Worm (Caenorhabditis elegans) whole organism, L3 larva: Measurements from ENCODE around the gene F56D1.1.
A peak's percentile ranks its signal among the peaks of the same experiment; 100 is the strongest.

Experiments
- R02D3.7 ChIP-seq: fragments of 150-350 bp; optimal IDR thresholded peaks from 2 replicates; lab custom pipeline; 2014; ENCODE audit warnings: missing biosample characterization, missing genetic modification characterization
- ZK546.5 ChIP-seq: sonication (generic microtip); optimal IDR thresholded peaks from 2 replicates; lab custom pipeline; 2017; ENCODE audit warnings: missing biosample characterization, missing genetic modification characterization
- aly-2 ChIP-seq: fragments of 150-350 bp; optimal IDR thresholded peaks from 2 replicates; lab custom pipeline; 2014; ENCODE audit warnings: missing biosample characterization, missing genetic modification characterization
- ceh-16 ChIP-seq: sonication (generic microtip); optimal IDR thresholded peaks from 2 replicates; lab custom pipeline; 2017; ENCODE audit warnings: missing biosample characterization, missing genetic modification characterization
- ceh-28 ChIP-seq: fragments of 150-350 bp; optimal IDR thresholded peaks from 2 replicates; lab custom pipeline; 2014; ENCODE audit warnings: missing biosample characterization, missing genetic modification reagents, missing genetic modification characterization
- ceh-82 ChIP-seq: fragments of 150-350 bp; optimal IDR thresholded peaks from 2 replicates; lab custom pipeline; 2014; ENCODE audit warnings: missing biosample characterization, missing genetic modification characterization
- ceh-9 ChIP-seq: sonication (generic microtip); optimal IDR thresholded peaks from 2 replicates; lab custom pipeline; 2018; ENCODE audit warnings: missing biosample characterization, missing genetic modification characterization
- egl-27 ChIP-seq: sonication (generic microtip); optimal IDR thresholded peaks from 4 replicates; lab custom pipeline; 2017; ENCODE audit warnings: missing biosample characterization, missing genetic modification reagents, missing genetic modification characterization
- egl-5 ChIP-seq: fragments of 150-350 bp; optimal IDR thresholded peaks from 2 replicates; lab custom pipeline; 2017; ENCODE audit warnings: missing biosample characterization, missing genetic modification reagents, missing genetic modification characterization, inconsistent platforms
- elt-1 ChIP-seq: fragments of 150-350 bp; optimal IDR thresholded peaks from 2 replicates; lab custom pipeline; 2014; ENCODE audit warnings: missing biosample characterization, missing genetic modification characterization
- elt-3 ChIP-seq, 3 experiments: fragments of 150-350 bp in 1 of 3; sonication (generic microtip) in 2 of 3; optimal IDR thresholded peaks; 2 replicates in 2 of 3; 4 replicates in 1 of 3; lab custom pipeline; 2014 to 2017; ENCODE audit warnings: missing biosample characterization in 3 of 3, missing genetic modification characterization in 3 of 3
- fkh-2 ChIP-seq: fragments of 150-350 bp; optimal IDR thresholded peaks from 2 replicates; lab custom pipeline; 2014; ENCODE audit warnings: missing biosample characterization, missing genetic modification reagents, missing genetic modification characterization
- fos-1 ChIP-seq: fragments of 150-350 bp; optimal IDR thresholded peaks from 2 replicates; lab custom pipeline; 2014; ENCODE audit warnings: missing biosample characterization, missing genetic modification characterization
- jun-1 ChIP-seq: fragments of 150-350 bp; optimal IDR thresholded peaks from 2 replicates; lab custom pipeline; 2014; ENCODE audit warnings: missing biosample characterization, missing genetic modification reagents, missing genetic modification characterization
- lin-15B ChIP-seq: fragments of 150-350 bp; optimal IDR thresholded peaks from 2 replicates; lab custom pipeline; 2014; ENCODE audit warnings: missing biosample characterization, missing genetic modification characterization
- lin-39 ChIP-seq: fragments of 150-350 bp; optimal IDR thresholded peaks from 2 replicates; lab custom pipeline; 2018; ENCODE audit warnings: missing biosample characterization, missing genetic modification reagents, missing genetic modification characterization
- lsy-12 ChIP-seq: sonication (generic microtip); optimal IDR thresholded peaks from 2 replicates; lab custom pipeline; 2016; ENCODE audit warnings: mild to moderate bottlenecking, missing genetic modification characterization, missing compliant biosample characterization
- nfya-1 ChIP-seq: sonication (generic microtip); optimal IDR thresholded peaks from 2 replicates; lab custom pipeline; 2017; ENCODE audit warnings: missing genetic modification characterization, mild to moderate bottlenecking, missing compliant biosample characterization, antibody characterized with exemption, moderate library complexity; ENCODE audit not compliant: insufficient read depth
- nhr-11 ChIP-seq: fragments of 150-350 bp; optimal IDR thresholded peaks from 2 replicates; lab custom pipeline; 2014; ENCODE audit warnings: missing biosample characterization, missing genetic modification characterization
- nhr-12 ChIP-seq: fragments of 150-350 bp; optimal IDR thresholded peaks from 2 replicates; lab custom pipeline; 2014; ENCODE audit warnings: missing biosample characterization, missing genetic modification characterization
- nhr-23 ChIP-seq: fragments of 150-350 bp; optimal IDR thresholded peaks from 2 replicates; lab custom pipeline; 2014; ENCODE audit warnings: missing biosample characterization, missing genetic modification reagents, missing genetic modification characterization
- nhr-237 ChIP-seq: fragments of 150-350 bp; optimal IDR thresholded peaks from 2 replicates; lab custom pipeline; 2014; ENCODE audit warnings: missing biosample characterization, missing genetic modification characterization
- nhr-28 ChIP-seq: fragments of 150-350 bp; optimal IDR thresholded peaks from 2 replicates; lab custom pipeline; 2014; ENCODE audit warnings: missing biosample characterization, missing genetic modification characterization
- nhr-43 ChIP-seq: sonication (generic microtip); optimal IDR thresholded peaks from 2 replicates; lab custom pipeline; 2016; ENCODE audit warnings: mild to moderate bottlenecking, missing genetic modification characterization, missing compliant biosample characterization; ENCODE audit not compliant: poor library complexity, severe bottlenecking
- nhr-67 ChIP-seq: fragments of 150-350 bp; optimal IDR thresholded peaks from 2 replicates; lab custom pipeline; 2014; ENCODE audit warnings: missing biosample characterization, missing genetic modification characterization
- nhr-76 ChIP-seq: fragments of 150-350 bp; sonication (generic microtip); optimal IDR thresholded peaks from 5 replicates; lab custom pipeline; 2014; ENCODE audit warnings: missing biosample characterization, missing genetic modification characterization
- pqm-1 ChIP-seq: fragments of 150-350 bp; optimal IDR thresholded peaks from 2 replicates; lab custom pipeline; 2017; ENCODE audit warnings: missing biosample characterization, missing genetic modification characterization, inconsistent platforms
- sea-2 ChIP-seq: fragments of 150-350 bp; sonication (generic microtip); optimal IDR thresholded peaks from 4 replicates; lab custom pipeline; 2014; ENCODE audit warnings: missing biosample characterization, missing genetic modification reagents, missing genetic modification characterization
- skn-1 ChIP-seq: fragments of 150-350 bp; optimal IDR thresholded peaks from 2 replicates; lab custom pipeline; 2014; ENCODE audit warnings: missing biosample characterization, missing genetic modification characterization
- snpc-4 ChIP-seq: fragments of 150-350 bp; optimal IDR thresholded peaks from 2 replicates; lab custom pipeline; 2014; ENCODE audit warnings: missing biosample characterization, missing genetic modification characterization
- tbx-2 ChIP-seq: sonication (generic microtip); optimal IDR thresholded peaks from 2 replicates; lab custom pipeline; 2016; ENCODE audit warnings: mild to moderate bottlenecking, missing genetic modification characterization, missing compliant biosample characterization
- unc-39 ChIP-seq: sonication (generic microtip); optimal IDR thresholded peaks from 4 replicates; lab custom pipeline; 2017; ENCODE audit warnings: missing biosample characterization, missing genetic modification characterization
- unc-62 ChIP-seq: fragments of 150-350 bp; sonication (generic microtip); optimal IDR thresholded peaks from 4 replicates; lab custom pipeline; 2014; ENCODE audit warnings: missing biosample characterization, missing genetic modification reagents, missing genetic modification characterization
- zag-1 ChIP-seq: fragments of 150-350 bp; optimal IDR thresholded peaks from 2 replicates; lab custom pipeline; 2014; ENCODE audit warnings: missing biosample characterization, missing genetic modification characterization
- ztf-11 ChIP-seq: fragments of 150-350 bp; optimal IDR thresholded peaks from 2 replicates; lab custom pipeline; 2014; ENCODE audit warnings: missing biosample characterization, missing genetic modification characterization
- ztf-4 ChIP-seq: fragments of 150-350 bp; optimal IDR thresholded peaks from 2 replicates; lab custom pipeline; 2014; ENCODE audit warnings: missing biosample characterization, missing genetic modification characterization

F56D1.1 gene

ce11 chrII:5473946-5474423 lies 4.4 kb upstream of the F56D1.1 start, which contains the start of gene mrps-16 (continued):
- TF ChIP-seq snpc-4 (tag; lab: Kevin White, UChicago) (no peak), ceh-82 (no peak), nhr-237 (tag; lab: Kevin White, UChicago) (no peak), nhr-43 (tag; lab: Kevin White, UChicago) (peak; percentile 22), ztf-11 (no peak), ZK546.5 (tag; lab: Kevin White, UChicago) (no peak), lsy-12 (tag; lab: Kevin White, UChicago) (no peak), nhr-12 (tag; lab: Kevin White, UChicago) (no peak)

- TF ChIP-seq nhr-11 (tag; lab: Kevin White, UChicago) (no peak), nhr-76 (tag; lab: Kevin White, UChicago) (no peak), nhr-67 (tag; lab: Kevin White, UChicago) (no peak), lsy-12 (tag; lab: Kevin White, UChicago) (no peak), ceh-16 (tag; lab: Kevin White, UChicago) (no peak), jun-1 (tag; lab: Kevin White, UChicago) (no peak), snpc-4 (tag; lab: Kevin White, UChicago) (no peak), elt-1 (tag; lab: Kevin White, UChicago) (no peak), elt-3 (tag; optimal IDR thresholded peaks at IDR 0.05; lab: Kevin White, UChicago) (no peak), ztf-11 (no peak), unc-39 (tag; lab: Kevin White, UChicago) (no peak), ceh-9 (tag; lab: Kevin White, UChicago) (no peak), sea-2 (GFP tag; lab: Kevin White, UChicago) (no peak)
Observed at ce11 chrII:5474946-5475345, 3.5 kb upstream of the F56D1.1 start, which contains the start of gene ilcr-2. ilcr-2 (plus strand) TSS chrII:5475246.

- TF ChIP-seq ztf-4 (tag; lab: Kevin White, UChicago) = no peak
- TF ChIP-seq nhr-76 (tag; lab: Kevin White, UChicago) = no peak
- TF ChIP-seq nhr-11 (tag; lab: Kevin White, UChicago) = no peak
- no peak for TF ChIP-seq ceh-82
- TF ChIP-seq nhr-43 (tag; lab: Kevin White, UChicago) = no peak
- TF ChIP-seq nhr-28 (tag; lab: Kevin White, UChicago) = no peak
- TF ChIP-seq elt-1 (tag; lab: Kevin White, UChicago) = no peak
- TF ChIP-seq ceh-16 (tag; lab: Kevin White, UChicago) = no peak
- TF ChIP-seq aly-2 (tag; lab: Kevin White, UChicago) = no peak
Observed at ce11 chrII:5481982-5482381, 3.6 kb downstream of the F56D1.1 start, which contains the start of gene cal-8. cal-8 (minus strand) TSS chrII:5482041.

ce11 chrII:5487844-5488243 lies 9.4 kb downstream of the F56D1.1 start, which contains the start of gene nep-5:
nep-5 (plus strand) TSS chrII:5488144.
- TF ChIP-seq nhr-23 (no peak), skn-1 (tag; lab: Kevin White, UChicago) (no peak), fkh-2 (tag; lab: Kevin White, UChicago) (no peak), nhr-43 (tag; lab: Kevin White, UChicago) (no peak), zag-1 (tag; lab: Kevin White, UChicago) (no peak), pqm-1 (tag; lab: Kevin White, UChicago) (no peak), aly-2 (tag; lab: Kevin White, UChicago) (no peak), elt-3 (tag; optimal IDR thresholded peaks at IDR 0.05; lab: Kevin White, UChicago) (no peak), ZK546.5 (tag; lab: Kevin White, UChicago) (no peak), snpc-4 (tag; lab: Kevin White, UChicago) (no peak), sea-2 (GFP tag; lab: Kevin White, UChicago) (no peak), fos-1 (tag; lab: Kevin White, UChicago) (no peak), lsy-12 (tag; lab: Kevin White, UChicago) (no peak), R02D3.7 (no peak), unc-62 (no peak), nhr-237 (tag; lab: Kevin White, UChicago) (no peak), ceh-28 (tag; lab: Kevin White, UChicago) (no peak), egl-27 (tag; lab: Kevin White, UChicago) (no peak)

ce11 chrII:5494405-5494804 lies 16.0 kb downstream of the F56D1.1 start, which contains the start of gene F12A10.6:
F12A10.6 (minus strand) TSS chrII:5494505.
- TF ChIP-seq lin-15B (tag; lab: Kevin White, UChicago) (no peak), fos-1 (tag; lab: Kevin White, UChicago) (no peak), lsy-12 (tag; lab: Kevin White, UChicago) (no peak), jun-1 (tag; lab: Kevin White, UChicago) (no peak), ceh-82 (no peak), ceh-9 (tag; lab: Kevin White, UChicago) (no peak), unc-62 (no peak), nfya-1 (tag; lab: Kevin White, UChicago) (no peak), nhr-67 (tag; lab: Kevin White, UChicago) (no peak), elt-1 (tag; lab: Kevin White, UChicago) (no peak), egl-5 (tag; lab: Kevin White, UChicago) (no peak), fkh-2 (tag; lab: Kevin White, UChicago) (no peak), lin-39 (tag; lab: Kevin White, UChicago) (no peak), ceh-28 (tag; lab: Kevin White, UChicago) (no peak), tbx-2 (tag; lab: Kevin White, UChicago) (no peak), ztf-11 (no peak), sea-2 (GFP tag; lab: Kevin White, UChicago) (no peak), unc-39 (tag; lab: Kevin White, UChicago) (no peak), nhr-237 (tag; lab: Kevin White, UChicago) (no peak)
- TF ChIP-seq, all 47 proteins: peak for 0
